Worm (Caenorhabditis elegans) whole organism, L4 larva: ENCODE data around the gene ZK1193.2.
A peak's percentile ranks its signal among the peaks of the same experiment; 100 is the strongest.

Source experiments
- F10B5.3 ChIP-seq: sonication (generic microtip); optimal IDR thresholded peaks from 2 replicates; lab custom pipeline; 2016; ENCODE audit warnings: mild to moderate bottlenecking, missing genetic modification characterization, missing compliant biosample characterization
- F26F4.8 ChIP-seq: fragments of 200-800 bp; sonication (Bioruptor generic); conservative IDR thresholded peaks from 2 replicates; pipeline ENCODE4 v1.3.6; 2022; ENCODE audit warnings: missing genetic modification characterization, missing compliant biosample characterization
- R02D3.7 ChIP-seq: fragments of 150-350 bp; sonication (generic microtip); optimal IDR thresholded peaks from 3 replicates; lab custom pipeline; 2014; ENCODE audit warnings: missing biosample characterization, missing genetic modification characterization
- Y105C5A.15 ChIP-seq: fragments of 200-800 bp; sonication (Bioruptor generic); IDR thresholded peaks from 2 replicates; pipeline ENCODE4 v1.3.6; 2022; ENCODE audit warnings: missing genetic modification characterization, missing compliant biosample characterization
- Y48G9A.11 ChIP-seq: fragments of 200-800 bp; sonication (Bioruptor generic); IDR thresholded peaks from 2 replicates; pipeline ENCODE4 v1.3.6; 2022; ENCODE audit warnings: missing genetic modification reagents, missing genetic modification characterization, missing compliant biosample characterization
- Y75B8A.6 ChIP-seq: fragments of 200-800 bp; sonication (Bioruptor generic); IDR thresholded peaks from 2 replicates; pipeline ENCODE4 v1.3.6; 2022; ENCODE audit warnings: missing genetic modification reagents, missing genetic modification characterization, missing compliant biosample characterization
- ZK337.2 ChIP-seq: fragments of 200-800 bp; sonication (Bioruptor generic); IDR thresholded peaks from 2 replicates; pipeline ENCODE4 v1.3.6; 2022; ENCODE audit warnings: missing genetic modification reagents, missing genetic modification characterization, missing compliant biosample characterization
- ZK546.5 ChIP-seq, 2 experiments: sonication (generic microtip); optimal IDR thresholded peaks; 2 replicates each; lab custom pipeline; 2017; ENCODE audit warnings: missing biosample characterization in 2 of 2, missing genetic modification characterization in 2 of 2
- aha-1 ChIP-seq: fragments of 150-350 bp; peaks from one replicate; lab custom pipeline; 2014; ENCODE audit warnings: missing biosample characterization, missing genetic modification characterization
- aly-2 ChIP-seq: sonication (generic microtip); optimal IDR thresholded peaks from 2 replicates; lab custom pipeline; 2018; ENCODE audit warnings: missing biosample characterization, missing genetic modification characterization
- ceh-28 ChIP-seq: fragments of 150-350 bp; optimal IDR thresholded peaks from 2 replicates; lab custom pipeline; 2014; ENCODE audit warnings: missing biosample characterization, missing genetic modification reagents, missing genetic modification characterization
- ceh-62 ChIP-seq: sonication (generic microtip); optimal IDR thresholded peaks from 2 replicates; lab custom pipeline; 2017; ENCODE audit warnings: missing biosample characterization, missing genetic modification characterization
- cey-2 ChIP-seq: sonication (generic microtip); optimal IDR thresholded peaks from 3 replicates; lab custom pipeline; 2017; ENCODE audit warnings: missing genetic modification characterization, mild to moderate bottlenecking, missing compliant biosample characterization, antibody characterized with exemption, borderline replicate concordance; ENCODE audit not compliant: insufficient read depth
- daf-12 ChIP-seq: fragments of 150-350 bp; optimal IDR thresholded peaks from 2 replicates; lab custom pipeline; 2014; ENCODE audit warnings: missing biosample characterization, missing genetic modification reagents, missing genetic modification characterization
- daf-16 ChIP-seq, 3 experiments: sonication (generic microtip); optimal IDR thresholded peaks; 2 replicates each; lab custom pipeline; 2016 to 2017; ENCODE audit warnings: missing genetic modification characterization in 3 of 3, missing genetic modification reagents in 3 of 3, mild to moderate bottlenecking in 2 of 3, missing compliant biosample characterization in 2 of 3, missing biosample characterization in 1 of 3, moderate library complexity in 1 of 3
- daf-19 ChIP-seq: fragments of 200-800 bp; sonication (Bioruptor generic); conservative IDR thresholded peaks from 2 replicates; pipeline ENCODE4 v1.3.6; 2022; ENCODE audit warnings: missing genetic modification characterization, missing compliant biosample characterization
- dpl-1 ChIP-seq: fragments of 150-350 bp; optimal IDR thresholded peaks from 2 replicates; lab custom pipeline; 2014; ENCODE audit warnings: missing biosample characterization, missing genetic modification reagents, missing genetic modification characterization
- dve-1 ChIP-seq: sonication (generic microtip); optimal IDR thresholded peaks from 2 replicates; lab custom pipeline; 2017; ENCODE audit warnings: antibody characterized with exemption, mild to moderate bottlenecking, missing genetic modification characterization, missing compliant biosample characterization; ENCODE audit not compliant: insufficient read depth
- fos-1 ChIP-seq: fragments of 150-350 bp; optimal IDR thresholded peaks from 2 replicates; lab custom pipeline; 2014; ENCODE audit warnings: missing biosample characterization, missing genetic modification characterization
- lim-7 ChIP-seq: fragments of 200-800 bp; sonication (Bioruptor generic); IDR thresholded peaks from 2 replicates; pipeline ENCODE4 v1.3.6; 2022; ENCODE audit warnings: missing genetic modification characterization, missing compliant biosample characterization
- lin-15B ChIP-seq: fragments of 150-350 bp; sonication (generic microtip); optimal IDR thresholded peaks from 3 replicates; lab custom pipeline; 2014; ENCODE audit warnings: missing biosample characterization, missing genetic modification characterization
- lin-38 ChIP-seq: fragments of 200-800 bp; sonication (Bioruptor generic); IDR thresholded peaks from 2 replicates; pipeline ENCODE4 v1.3.6; 2022; ENCODE audit warnings: missing genetic modification reagents, missing genetic modification characterization, missing compliant biosample characterization
- mdt-29 ChIP-seq: fragments of 200-800 bp; sonication (Bioruptor generic); IDR thresholded peaks from 2 replicates; pipeline ENCODE4 v1.3.6; 2022; ENCODE audit warnings: missing genetic modification reagents, missing genetic modification characterization, missing compliant biosample characterization
- mes-2 ChIP-seq: sonication (generic microtip); optimal IDR thresholded peaks from 2 replicates; lab custom pipeline; 2016; ENCODE audit warnings: missing genotype, mild to moderate bottlenecking, missing genetic modification characterization, missing compliant biosample characterization; ENCODE audit not compliant: poor library complexity, severe bottlenecking
- mxl-3 ChIP-seq: fragments of 200-800 bp; sonication (Bioruptor generic); optimal IDR thresholded peaks from 2 replicates; lab custom pipeline; 2018; ENCODE audit warnings: mild to moderate bottlenecking, missing genetic modification characterization, missing compliant biosample characterization
- nhr-10 ChIP-seq: fragments of 150-350 bp; optimal IDR thresholded peaks from 2 replicates; lab custom pipeline; 2014; ENCODE audit warnings: missing biosample characterization, missing genetic modification characterization
- nhr-11 ChIP-seq: fragments of 150-350 bp; optimal IDR thresholded peaks from 2 replicates; lab custom pipeline; 2014; ENCODE audit warnings: missing biosample characterization, missing genetic modification characterization
- nhr-28 ChIP-seq: fragments of 150-350 bp; optimal IDR thresholded peaks from 2 replicates; lab custom pipeline; 2014; ENCODE audit warnings: missing biosample characterization, missing genetic modification characterization
- nhr-41 ChIP-seq: fragments of 200-800 bp; sonication (Bioruptor generic); IDR thresholded peaks from 2 replicates; pipeline ENCODE4 v1.3.6; 2022; ENCODE audit warnings: missing genetic modification reagents, missing genetic modification characterization, missing compliant biosample characterization
- nhr-42 ChIP-seq: fragments of 200-800 bp; sonication (Bioruptor generic); IDR thresholded peaks from 2 replicates; pipeline ENCODE4 v1.3.6; 2022; ENCODE audit warnings: missing genetic modification characterization, missing compliant biosample characterization
- nhr-48 ChIP-seq: sonication (generic microtip); optimal IDR thresholded peaks from 2 replicates; lab custom pipeline; 2016; ENCODE audit warnings: mild to moderate bottlenecking, missing genetic modification characterization, missing compliant biosample characterization
- nhr-76 ChIP-seq: fragments of 150-350 bp; optimal IDR thresholded peaks from 2 replicates; lab custom pipeline; 2014; ENCODE audit warnings: missing biosample characterization, missing genetic modification characterization
- pha-4 ChIP-seq, 2 experiments: fragments of 150-350 bp in 1 of 2; fragments of 200-800 bp in 1 of 2; sonication (Bioruptor generic) in 1 of 2; IDR thresholded peaks in 1 of 2; optimal IDR thresholded peaks in 1 of 2; 2 replicates each; pipeline versions ENCODE4 v1.3.6 to Lab custom; 2014 to 2022; ENCODE audit warnings: missing genetic modification characterization in 2 of 2, missing genetic modification reagents in 2 of 2, missing biosample characterization in 1 of 2, missing compliant biosample characterization in 1 of 2
- pqm-1 ChIP-seq: sonication (generic microtip); optimal IDR thresholded peaks from 2 replicates; lab custom pipeline; 2017; ENCODE audit warnings: missing biosample characterization, missing genetic modification characterization
- rbr-2 ChIP-seq: sonication (generic microtip); optimal IDR thresholded peaks from 2 replicates; lab custom pipeline; 2016; ENCODE audit warnings: missing genotype, missing genetic modification characterization, missing compliant biosample characterization
- saeg-2 ChIP-seq: fragments of 200-800 bp; sonication (Bioruptor generic); IDR thresholded peaks from 2 replicates; pipeline ENCODE4 v1.3.6; 2022; ENCODE audit warnings: missing genetic modification reagents, missing genetic modification characterization, missing compliant biosample characterization
- set-16 ChIP-seq: fragments of 200-800 bp; sonication (Bioruptor generic); IDR thresholded peaks from 2 replicates; pipeline ENCODE4 v1.3.6; 2022; ENCODE audit warnings: missing genetic modification reagents, missing genetic modification characterization, missing compliant biosample characterization
- tra-1 ChIP-seq: fragments of 200-800 bp; sonication (Bioruptor generic); IDR thresholded peaks from 2 replicates; pipeline ENCODE4 v1.3.6; 2022; ENCODE audit warnings: missing genetic modification reagents, missing genetic modification characterization, missing compliant biosample characterization
- unc-62 ChIP-seq, 3 experiments: fragments of 150-350 bp in 1 of 3; sonication (generic microtip); optimal IDR thresholded peaks in 2 of 3; peaks in 1 of 3; 1 replicate in 1 of 3; 2 replicates in 2 of 3; lab custom pipeline; 2014 to 2017; ENCODE audit warnings: missing biosample characterization in 3 of 3, missing genetic modification characterization in 3 of 3, missing genetic modification reagents in 3 of 3, missing genotype in 1 of 3
- zfp-3 ChIP-seq: fragments of 200-800 bp; sonication (Bioruptor generic); conservative IDR thresholded peaks from 2 replicates; pipeline ENCODE4 v1.3.6; 2022; ENCODE audit warnings: missing genetic modification reagents, missing genetic modification characterization, missing compliant biosample characterization

Gene ZK1193.2

ce11 chrX:399535-399934 is 25.9 kb downstream of the ZK1193.2 start:
- TF ChIP-seq tra-1 (GFP tag; lab: Robert Waterston, UW) (no peak), aha-1 (peak; percentile 61), set-16 (GFP tag; lab: Robert Waterston, UW) (peak; percentile 82)

ce11 chrX:397259-397658 is 28.2 kb downstream of the ZK1193.2 start, which contains the start of gene R04A9.6:
Gene R04A9.6, plus strand, starts transcription at chrX:397559.
- no peak for TF ChIP-seq F26F4.8 (GFP tag; lab: Robert Waterston, UW)
- TF ChIP-seq aha-1: peak; percentile 73

ce11 chrX:394709-395108 is 30.7 kb downstream of the ZK1193.2 start, which contains the start of gene R04A9.7:
Gene R04A9.7, minus strand, starts transcription at chrX:394892.
- TF ChIP-seq ZK546.5 (tag; optimal IDR thresholded peaks at IDR 0.05; lab: Kevin White, UChicago) (no peak), R02D3.7 (tag; lab: Kevin White, UChicago) (no peak), ceh-28 (tag; lab: Kevin White, UChicago) (no peak), nhr-10 (tag; lab: Kevin White, UChicago) (no peak), Y75B8A.6 (GFP tag; lab: Robert Waterston, UW) (no peak), zfp-3 (no peak)

- no peak for TF ChIP-seq pqm-1 (tag; lab: Kevin White, UChicago)
- TF ChIP-seq mes-2 (tag; lab: Kevin White, UChicago): no peak
- TF ChIP-seq nhr-48: no peak
- TF ChIP-seq ZK337.2 (GFP tag; lab: Robert Waterston, UW): no peak
- no peak for TF ChIP-seq nhr-42
Observed at ce11 chrX:390469-390868, 35.0 kb downstream of the ZK1193.2 start, which contains the start of gene R04A9.9. Gene R04A9.9, minus strand, starts transcription at chrX:390569.

ce11 chrX:389566-389965 is 35.9 kb downstream of the ZK1193.2 start:
- no peak for TF ChIP-seq Y48G9A.11 (GFP tag; lab: Robert Waterston, UW)
- no peak for TF ChIP-seq rbr-2 (tag; lab: Kevin White, UChicago)
- TF ChIP-seq unc-62 (GFP tag; optimal IDR thresholded peaks at IDR 0.05 in 1 of 2; lab: Kevin White, UChicago): peak in 1 of 2 experiments; percentile 92
- TF ChIP-seq unc-62 (tag; optimal IDR thresholded peaks at IDR 0.05; lab: Kevin White, UChicago): no peak

ce11 chrX:388728-389127 is 36.7 kb downstream of the ZK1193.2 start, which contains the start of gene ceh-93:
Gene ceh-93, minus strand, starts transcription at chrX:388797.
- TF ChIP-seq Y48G9A.11 (GFP tag; lab: Robert Waterston, UW) (no peak), daf-12 (tag; lab: Kevin White, UChicago) (no peak), dpl-1 (peak; percentile 0), tra-1 (GFP tag; lab: Robert Waterston, UW) (no peak), nhr-11 (tag; lab: Kevin White, UChicago) (no peak), ZK546.5 (tag; optimal IDR thresholded peaks at IDR 0.05; lab: Kevin White, UChicago) (no peak), lin-15B (tag; lab: Kevin White, UChicago) (no peak), ceh-62 (no peak), fos-1 (tag; lab: Kevin White, UChicago) (no peak), cey-2 (tag; lab: Kevin White, UChicago) (no peak), daf-16 (GFP tag; optimal IDR thresholded peaks at IDR 0.05; lab: Kevin White, UChicago) (no peak), daf-16 (tag; optimal IDR thresholded peaks at IDR 0.05; lab: Kevin White, UChicago) (peak; percentile 59), nhr-76 (no peak), lin-38 (GFP tag; lab: Robert Waterston, UW) (peak; percentile 66), aly-2 (tag; lab: Kevin White, UChicago) (no peak), aha-1 (no peak), nhr-48 (no peak), mdt-29 (no peak), nhr-10 (tag; lab: Kevin White, UChicago) (no peak), daf-19 (no peak), dve-1 (tag; lab: Kevin White, UChicago) (no peak), Y105C5A.15 (GFP tag; lab: Robert Waterston, UW) (no peak), saeg-2 (GFP tag; lab: Robert Waterston, UW) (no peak), mxl-3 (GFP tag; lab: Kevin White, UChicago) (no peak), pha-4 (GFP tag; IDR thresholded peaks at IDR 0.05; lab: Robert Waterston, UW) (no peak), pha-4 (tag; optimal IDR thresholded peaks at IDR 0.05; lab: Kevin White, UChicago) (no peak), nhr-28 (tag; lab: Kevin White, UChicago) (peak; percentile 17), ZK337.2 (GFP tag; lab: Robert Waterston, UW) (no peak), nhr-41 (GFP tag; lab: Robert Waterston, UW) (no peak), lim-7 (no peak), F10B5.3 (tag; lab: Kevin White, UChicago) (no peak)
